Worm (Caenorhabditis elegans) whole organism, L4 larva: Measurements from ENCODE around the gene F37A4.1.

Experiments used
- ceh-20 ChIP-seq: fragments of 200-800 bp; sonication (Bioruptor generic); IDR thresholded peaks from 2 replicates; pipeline ENCODE4 v1.3.6; 2022; ENCODE audit warnings: missing genetic modification reagents, missing genetic modification characterization, missing compliant biosample characterization
- dmd-6 ChIP-seq: fragments of 200-800 bp; sonication (Bioruptor generic); IDR thresholded peaks from 2 replicates; pipeline ENCODE4 v1.3.6; 2022; ENCODE audit warnings: missing genetic modification reagents, missing genetic modification characterization, missing compliant biosample characterization
- hlh-30 ChIP-seq: sonication (generic microtip); optimal IDR thresholded peaks from 2 replicates; lab custom pipeline; 2017; ENCODE audit warnings: antibody characterized with exemption, mild to moderate bottlenecking, missing genetic modification characterization, missing compliant biosample characterization; ENCODE audit not compliant: insufficient read depth
- jun-1 ChIP-seq: fragments of 150-350 bp; optimal IDR thresholded peaks from 2 replicates; lab custom pipeline; 2014; ENCODE audit warnings: missing biosample characterization, missing genetic modification reagents, missing genetic modification characterization
- mdl-1 ChIP-seq, 2 experiments: fragments of 150-350 bp in 1 of 2; sonication (generic microtip) in 1 of 2; optimal IDR thresholded peaks; 2 replicates each; lab custom pipeline; 2014 to 2017; ENCODE audit warnings: missing biosample characterization in 2 of 2, missing genetic modification characterization in 2 of 2
- nhr-237 ChIP-seq: sonication (generic microtip); optimal IDR thresholded peaks from 2 replicates; lab custom pipeline; 2017; ENCODE audit warnings: missing biosample characterization, missing genetic modification characterization
- skn-1 ChIP-seq: fragments of 150-350 bp; optimal IDR thresholded peaks from 2 replicates; lab custom pipeline; 2014; ENCODE audit warnings: missing biosample characterization, missing genetic modification characterization
- snpc-4 ChIP-seq: fragments of 150-350 bp; optimal IDR thresholded peaks from 2 replicates; lab custom pipeline; 2014; ENCODE audit warnings: missing biosample characterization, missing genetic modification characterization
- unc-130 ChIP-seq: sonication (generic microtip); optimal IDR thresholded peaks from 2 replicates; lab custom pipeline; 2016; ENCODE audit warnings: missing genetic modification reagents, missing genetic modification characterization, missing compliant biosample characterization

ce11 chrIII:6679323-6679722 is 43.9 kb upstream of the F37A4.1 start:
- TF ChIP-seq unc-130 (GFP tag; lab: Kevin White, UChicago) (no peak), skn-1 (tag; lab: Kevin White, UChicago) (no peak), dmd-6 (GFP tag; lab: Robert Waterston, UW) (no peak), snpc-4 (tag; lab: Kevin White, UChicago) (no peak), jun-1 (no peak), mdl-1 (tag; optimal IDR thresholded peaks at IDR 0.05; lab: Kevin White, UChicago) (no peak), hlh-30 (tag; lab: Kevin White, UChicago) (no peak), nhr-237 (tag; lab: Kevin White, UChicago) (no peak), ceh-20 (GFP tag; lab: Robert Waterston, UW) (no peak)
